Fruit fly (Drosophila melanogaster): ENCODE data around the gene CG13810.

DNA sequence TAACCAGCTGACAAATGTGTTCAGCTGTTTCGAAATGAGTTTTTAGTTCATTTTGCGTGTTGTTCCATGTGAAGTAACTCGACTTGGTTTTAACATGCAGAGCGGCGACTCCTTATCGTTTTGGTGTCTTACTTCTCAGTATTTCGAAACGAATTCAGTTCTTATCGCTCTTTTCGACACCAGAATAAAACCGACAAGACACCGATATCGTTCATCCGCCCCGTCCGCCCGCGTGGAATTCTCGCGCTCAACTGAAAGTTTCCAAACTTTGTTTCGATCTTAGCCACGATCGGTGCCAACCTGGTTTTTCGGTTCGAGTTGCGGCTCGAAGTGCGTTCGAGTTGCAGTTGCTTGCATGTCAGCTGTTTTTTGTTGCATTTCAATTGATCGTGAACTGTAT lies 22.1 kb upstream of the CG13810 start, which contains the start of gene CG15822:
- TF ChIP-seq ttk (optimal IDR thresholded peaks at IDR 0.05) = no peak
- no peak for TF ChIP-seq h (optimal IDR thresholded peaks at IDR 0.05)
- no peak for TF ChIP-seq Sin3A (optimal IDR thresholded peaks at IDR 0.05)
- no peak for TF ChIP-seq psq (optimal IDR thresholded peaks at IDR 0.05)

All from Kc167 (cell line).